Fruit fly (Drosophila melanogaster) whole organism, embryonic: Measurements from ENCODE around the gene Atf3.

Source experiments
- Atf3 ChIP-seq: fragments of 200-800 bp; sonication (Bioruptor generic); optimal IDR thresholded peaks from 3 replicates; lab custom pipeline; 2016; ENCODE audit warnings: missing biosample characterization, missing genetic modification characterization
- B-H2 ChIP-seq: fragments of 200-800 bp; sonication (Bioruptor generic); optimal IDR thresholded peaks from 2 replicates; lab custom pipeline; 2018; ENCODE audit warnings: missing biosample characterization, mild to moderate bottlenecking, missing genetic modification characterization
- CG10431 ChIP-seq: fragments of 200-800 bp; sonication (Bioruptor generic); optimal IDR thresholded peaks from 3 replicates; lab custom pipeline; 2018; ENCODE audit warnings: missing biosample characterization, mild to moderate bottlenecking, missing genetic modification characterization
- CG11723 ChIP-seq: fragments of 200-800 bp; sonication (Bioruptor generic); optimal IDR thresholded peaks from 2 replicates; lab custom pipeline; 2017; ENCODE audit warnings: missing biosample characterization, mild to moderate bottlenecking, missing genetic modification characterization
- CG12071 ChIP-seq: fragments of 200-800 bp; sonication (Bioruptor generic); optimal IDR thresholded peaks from 3 replicates; lab custom pipeline; 2018; ENCODE audit warnings: missing biosample characterization, mild to moderate bottlenecking, missing genetic modification characterization
- CG12744 ChIP-seq: fragments of 200-800 bp; sonication (Bioruptor generic); optimal IDR thresholded peaks from 2 replicates; lab custom pipeline; 2016; ENCODE audit warnings: missing biosample characterization, missing genetic modification characterization
- CG1602 ChIP-seq: fragments of 200-800 bp; sonication (Bioruptor generic); optimal IDR thresholded peaks from 3 replicates; lab custom pipeline; 2016; ENCODE audit warnings: missing biosample characterization, missing genetic modification characterization
- CG17359 ChIP-seq: fragments of 200-800 bp; sonication (Bioruptor generic); optimal IDR thresholded peaks from 3 replicates; lab custom pipeline; 2018; ENCODE audit warnings: missing biosample characterization, mild to moderate bottlenecking, missing genetic modification characterization, moderate library complexity
- CG2129 ChIP-seq: fragments of 200-800 bp; sonication (Bioruptor generic); IDR thresholded peaks from 2 replicates; pipeline ENCODE4 v1.3.6; 2022; ENCODE audit warnings: missing biosample characterization, missing genetic modification characterization; ENCODE audit not compliant: partially characterized antibody
- CG2875 ChIP-seq: fragments of 200-800 bp; sonication (Bioruptor generic); optimal IDR thresholded peaks from 2 replicates; lab custom pipeline; 2017; ENCODE audit warnings: missing biosample characterization, mild to moderate bottlenecking, missing genetic modification characterization, missing genetic modification reagents
- CG4360 ChIP-seq: fragments of 200-800 bp; sonication (Bioruptor generic); IDR thresholded peaks from 2 replicates; pipeline ENCODE4 v1.3.6; 2022; ENCODE audit warnings: missing biosample characterization, missing genetic modification characterization
- CG5953 ChIP-seq: fragments of 200-800 bp; sonication (Bioruptor generic); IDR thresholded peaks from 2 replicates; pipeline ENCODE4 v1.3.6; 2022; ENCODE audit warnings: missing biosample characterization, missing genetic modification characterization
- CG7271 ChIP-seq: fragments of 200-800 bp; sonication (Bioruptor generic); optimal IDR thresholded peaks from 2 replicates; lab custom pipeline; 2018; ENCODE audit warnings: missing biosample characterization, mild to moderate bottlenecking, missing genetic modification characterization, moderate library complexity
- CG7357 ChIP-seq: fragments of 200-800 bp; sonication (Bioruptor generic); IDR thresholded peaks from 3 replicates; pipeline ENCODE4 v1.3.6; 2022; ENCODE audit warnings: missing biosample characterization, missing genetic modification characterization
- CG7839 ChIP-seq: fragments of 200-800 bp; sonication (Bioruptor generic); optimal IDR thresholded peaks from 3 replicates; lab custom pipeline; 2018; ENCODE audit warnings: missing biosample characterization, mild to moderate bottlenecking, missing genetic modification characterization, moderate library complexity
- CG7928 ChIP-seq: fragments of 200-800 bp; sonication (Bioruptor generic); optimal IDR thresholded peaks from 2 replicates; lab custom pipeline; 2017; ENCODE audit warnings: missing biosample characterization, mild to moderate bottlenecking, missing genetic modification characterization
- CG9437 ChIP-seq: fragments of 200-800 bp; sonication (Bioruptor generic); optimal IDR thresholded peaks from 2 replicates; lab custom pipeline; 2018; ENCODE audit warnings: missing biosample characterization, mild to moderate bottlenecking, missing genetic modification characterization
- CG9817 ChIP-seq: fragments of 200-800 bp; sonication (Bioruptor generic); optimal IDR thresholded peaks from 2 replicates; lab custom pipeline; 2018; ENCODE audit warnings: missing biosample characterization, mild to moderate bottlenecking, missing genetic modification characterization, moderate library complexity
- CoRest ChIP-seq: fragments of 200-800 bp; sonication (Bioruptor generic); optimal IDR thresholded peaks from 3 replicates; lab custom pipeline; 2018; ENCODE audit warnings: missing biosample characterization, mild to moderate bottlenecking, missing genetic modification characterization, moderate library complexity
- Dad ChIP-seq: fragments of 200-800 bp; sonication (Bioruptor generic); optimal IDR thresholded peaks from 3 replicates; lab custom pipeline; 2016; ENCODE audit warnings: missing biosample characterization, missing genetic modification characterization
- Gsc ChIP-seq: fragments of 200-800 bp; sonication (Bioruptor generic); IDR thresholded peaks from 2 replicates; pipeline ENCODE4 v1.3.6; 2022; ENCODE audit warnings: missing biosample characterization, missing genetic modification characterization
- HLH3B ChIP-seq: fragments of 200-800 bp; sonication (Bioruptor generic); IDR thresholded peaks from 2 replicates; pipeline ENCODE4 v1.3.6; 2022; ENCODE audit warnings: missing biosample characterization, missing genetic modification characterization
- HLHmδ ChIP-seq: fragments of 200-800 bp; sonication (Bioruptor generic); optimal IDR thresholded peaks from 2 replicates; lab custom pipeline; 2018; ENCODE audit warnings: missing biosample characterization, mild to moderate bottlenecking, missing genetic modification characterization, moderate library complexity
- Hey ChIP-seq: fragments of 200-800 bp; sonication (Bioruptor generic); optimal IDR thresholded peaks from 3 replicates; lab custom pipeline; 2018; ENCODE audit warnings: missing biosample characterization, mild to moderate bottlenecking, missing genetic modification characterization
- Nf-YA ChIP-seq: fragments of 200-800 bp; sonication (Bioruptor generic); IDR thresholded peaks from 2 replicates; pipeline ENCODE4 v1.3.6; 2022; ENCODE audit warnings: missing biosample characterization, missing genetic modification characterization
- Nf-YB ChIP-seq: fragments of 200-800 bp; sonication (Bioruptor generic); optimal IDR thresholded peaks from 3 replicates; lab custom pipeline; 2019; ENCODE audit warnings: missing biosample characterization, mild to moderate bottlenecking, missing genetic modification characterization, moderate library complexity
- Rx ChIP-seq: fragments of 200-800 bp; sonication (Bioruptor generic); IDR thresholded peaks from 2 replicates; pipeline ENCODE4 v1.3.6; 2022; ENCODE audit warnings: missing biosample characterization, missing genetic modification characterization
- ap ChIP-seq: fragments of 200-800 bp; sonication (Bioruptor generic); IDR thresholded peaks from 2 replicates; pipeline ENCODE4 v1.3.6; 2022; ENCODE audit warnings: missing biosample characterization, missing genetic modification characterization
- bcd ChIP-seq: fragments of 200-800 bp; sonication (Bioruptor generic); optimal IDR thresholded peaks from 2 replicates; lab custom pipeline; 2017; ENCODE audit warnings: missing biosample characterization, mild to moderate bottlenecking, missing genetic modification characterization
- dimm ChIP-seq: fragments of 200-800 bp; sonication (Bioruptor generic); IDR thresholded peaks from 2 replicates; pipeline ENCODE4 v1.3.6; 2022; ENCODE audit warnings: missing biosample characterization, missing genetic modification characterization
- emc ChIP-seq: fragments of 200-800 bp; sonication (Bioruptor generic); optimal IDR thresholded peaks from 2 replicates; lab custom pipeline; 2016; ENCODE audit warnings: missing biosample characterization, missing genetic modification characterization
- fd64A ChIP-seq: fragments of 200-800 bp; sonication (Bioruptor generic); optimal IDR thresholded peaks from 3 replicates; lab custom pipeline; 2018; ENCODE audit warnings: missing biosample characterization, mild to moderate bottlenecking, missing genetic modification characterization
- ftz-f1 ChIP-seq: fragments of 200-800 bp; sonication (Bioruptor generic); optimal IDR thresholded peaks from 2 replicates; lab custom pipeline; 2016; ENCODE audit warnings: missing biosample characterization, missing genetic modification characterization
- hkb ChIP-seq, 2 experiments: fragments of 200-800 bp in 1 of 2; fragments of >200 bp in 1 of 2; sonication (Bioruptor generic) in 1 of 2; IDR thresholded peaks in 1 of 2; optimal IDR thresholded peaks in 1 of 2; 2 replicates each; pipeline versions ENCODE4 v1.3.6 to Lab custom; 2017 to 2022; ENCODE audit warnings: missing biosample characterization in 1 of 2, missing genetic modification characterization in 1 of 2
- kay ChIP-seq: fragments of 200-800 bp; sonication (Bioruptor generic); optimal IDR thresholded peaks from 2 replicates; lab custom pipeline; 2016; ENCODE audit warnings: missing biosample characterization, missing genetic modification characterization
- kni ChIP-seq: fragments of 200-800 bp; sonication (Bioruptor generic); optimal IDR thresholded peaks from 3 replicates; lab custom pipeline; 2017; ENCODE audit warnings: mild to moderate bottlenecking, missing biosample characterization, missing genetic modification reagents, missing genetic modification characterization
- lmd ChIP-seq: fragments of 200-800 bp; sonication (Bioruptor generic); IDR thresholded peaks from 2 replicates; pipeline ENCODE4 v1.3.6; 2022; ENCODE audit warnings: missing biosample characterization, missing genetic modification characterization
- luna ChIP-seq: fragments of 200-800 bp; sonication (Bioruptor generic); optimal IDR thresholded peaks from 2 replicates; lab custom pipeline; 2016; ENCODE audit warnings: missing biosample characterization, missing genetic modification characterization
- nmo ChIP-seq: fragments of 200-800 bp; sonication (Bioruptor generic); optimal IDR thresholded peaks from 2 replicates; lab custom pipeline; 2018; ENCODE audit warnings: missing biosample characterization, mild to moderate bottlenecking, missing genetic modification characterization, moderate library complexity
- p53 ChIP-seq: fragments of 200-800 bp; sonication (Bioruptor generic); optimal IDR thresholded peaks from 2 replicates; lab custom pipeline; 2016; ENCODE audit warnings: missing biosample characterization, missing genetic modification characterization
- run ChIP-seq: fragments of 200-800 bp; sonication (Bioruptor generic); optimal IDR thresholded peaks from 3 replicates; lab custom pipeline; 2018; ENCODE audit warnings: missing biosample characterization, mild to moderate bottlenecking, missing genetic modification characterization
- seq ChIP-seq: fragments of 200-800 bp; sonication (Bioruptor generic); IDR thresholded peaks from 2 replicates; pipeline ENCODE4 v1.3.6; 2022; ENCODE audit warnings: missing biosample characterization, missing genetic modification characterization
- sr ChIP-seq: fragments of 200-800 bp; sonication (Bioruptor generic); IDR thresholded peaks from 3 replicates; pipeline ENCODE4 v1.3.6; 2022; ENCODE audit warnings: missing biosample characterization, missing genetic modification characterization
- unc-4 ChIP-seq: fragments of 200-800 bp; sonication (Bioruptor generic); IDR thresholded peaks from 2 replicates; pipeline ENCODE4 v1.3.6; 2022; ENCODE audit warnings: missing biosample characterization, missing genetic modification characterization; ENCODE audit not compliant: partially characterized antibody
- zf30C ChIP-seq: fragments of 200-800 bp; sonication (Bioruptor generic); optimal IDR thresholded peaks from 3 replicates; lab custom pipeline; 2018; ENCODE audit warnings: missing biosample characterization, mild to moderate bottlenecking, missing genetic modification characterization

Gene Atf3

DNA sequence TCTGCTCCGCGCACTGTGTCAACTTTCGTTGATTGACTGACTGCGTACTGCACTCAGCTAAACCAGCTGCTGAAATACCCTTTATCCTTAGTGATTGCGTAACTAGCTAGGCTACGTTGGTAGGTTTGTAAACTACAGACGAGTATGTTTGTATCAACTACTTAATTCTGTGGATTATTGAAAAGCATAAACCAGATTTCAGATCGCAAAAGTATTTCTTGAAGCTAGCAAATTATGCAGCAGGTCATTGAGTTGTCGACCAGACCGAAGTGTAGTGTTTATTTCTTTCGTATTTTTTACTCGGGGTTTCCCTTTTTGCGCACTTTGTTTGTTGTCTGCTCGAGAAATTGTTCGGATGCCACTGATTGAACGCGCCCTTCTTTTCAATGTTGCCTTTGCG lies 26.3 kb downstream of the Atf3 start (continued):
- TF ChIP-seq CoRest (tag; lab: Kevin White, UChicago) (no peak), sr (GFP tag; lab: Robert Waterston, UW) (no peak), HLH3B (GFP tag; lab: Robert Waterston, UW) (no peak), CG1602 (no peak), dimm (GFP tag; lab: Robert Waterston, UW) (no peak), Dad (GFP tag; lab: Kevin White, UChicago) (no peak), lmd (GFP tag; lab: Robert Waterston, UW) (no peak), CG7357 (GFP tag; lab: Robert Waterston, UW) (no peak), unc-4 (GFP tag; lab: Robert Waterston, UW) (no peak), fd64A (GFP tag; lab: Kevin White, UChicago) (no peak), zf30C (no peak), ftz-f1 (GFP tag; lab: Kevin White, UChicago) (no peak), CG11723 (GFP tag; lab: Kevin White, UChicago) (no peak), bcd (GFP tag; lab: Kevin White, UChicago) (no peak), seq (GFP tag; lab: Robert Waterston, UW) (no peak), HLHmδ (no peak), CG2875 (no peak), CG2129 (GFP tag; lab: Robert Waterston, UW) (no peak), Hey (tag; lab: Kevin White, UChicago) (no peak), kni (GFP tag; lab: Kevin White, UChicago) (no peak), ap (GFP tag; lab: Robert Waterston, UW) (no peak), Nf-YB (GFP tag; lab: Kevin White, UChicago) (no peak), Nf-YA (GFP tag; lab: Robert Waterston, UW) (no peak), CG17359 (tag; lab: Kevin White, UChicago) (peak; percentile 13), Atf3 (GFP tag; lab: Kevin White, UChicago) (no peak), Rx (GFP tag; lab: Robert Waterston, UW) (no peak), nmo (GFP tag; lab: Kevin White, UChicago) (peak; percentile 20), p53 (no peak), CG5953 (GFP tag; lab: Robert Waterston, UW) (no peak), kay (no peak), CG4360 (GFP tag; lab: Robert Waterston, UW) (no peak), CG7271 (tag; lab: Kevin White, UChicago) (no peak), luna (GFP tag; lab: Kevin White, UChicago) (no peak), B-H2 (GFP tag; lab: Kevin White, UChicago) (no peak), CG12071 (GFP tag; lab: Kevin White, UChicago) (no peak), CG7928 (no peak), CG10431 (no peak), run (tag; lab: Kevin White, UChicago) (no peak), hkb (optimal IDR thresholded peaks at IDR 0.05; lab: Kevin White, UChicago) (no peak), hkb (GFP tag; IDR thresholded peaks at IDR 0.05; lab: Robert Waterston, UW) (no peak), CG9817 (tag; lab: Kevin White, UChicago) (no peak), CG12744 (GFP tag; lab: Kevin White, UChicago) (no peak), emc (GFP tag; lab: Kevin White, UChicago) (no peak), CG9437 (GFP tag; lab: Kevin White, UChicago) (no peak), Gsc (GFP tag; lab: Robert Waterston, UW) (no peak), CG7839 (tag; lab: Kevin White, UChicago) (peak; percentile 5)
- TF ChIP-seq, all 482 proteins: peak for 25
